Worm (Caenorhabditis elegans): ENCODE measurements around the gene F58H1.2.
A peak's percentile ranks its signal among the peaks of the same experiment; 100 is the strongest.

Gene F58H1.2

ce11 chrV:11919639-11920038, 9.3 kb upstream of the F58H1.2 start:
- TF ChIP-seq med-1 (GFP tag; optimal IDR thresholded peaks at IDR 0.05; ENCODE audit: insufficient read depth) (no peak), klf-2 (GFP tag; conservative IDR thresholded peaks at IDR 0.05) (no peak), cog-1 (tag; optimal IDR thresholded peaks at IDR 0.05) (no peak), ztf-23 (GFP tag; IDR thresholded peaks at IDR 0.05) (no peak), flt-1 (GFP tag; IDR thresholded peaks at IDR 0.05) (no peak), ref-1 (GFP tag; conservative IDR thresholded peaks at IDR 0.05) (no peak), tab-1 (GFP tag; IDR thresholded peaks at IDR 0.05) (no peak), T22C8.4 (GFP tag; IDR thresholded peaks at IDR 0.05) (no peak)

ce11 chrV:11921229-11921628, 7.7 kb upstream of the F58H1.2 start:
- TF ChIP-seq ref-1 (GFP tag; conservative IDR thresholded peaks at IDR 0.05) (no peak), ztf-23 (GFP tag; IDR thresholded peaks at IDR 0.05) (no peak), med-1 (GFP tag; optimal IDR thresholded peaks at IDR 0.05; ENCODE audit: insufficient read depth) (no peak), tab-1 (GFP tag; IDR thresholded peaks at IDR 0.05) (no peak), T22C8.4 (GFP tag; IDR thresholded peaks at IDR 0.05) (no peak), flt-1 (GFP tag; IDR thresholded peaks at IDR 0.05) (no peak), klf-2 (GFP tag; conservative IDR thresholded peaks at IDR 0.05) (no peak), cog-1 (tag; optimal IDR thresholded peaks at IDR 0.05) (no peak), ztf-29 (GFP tag; IDR thresholded peaks at IDR 0.05) (no peak)

- TF ChIP-seq ztf-29 (GFP tag; IDR thresholded peaks at IDR 0.05) (no peak), tab-1 (GFP tag; IDR thresholded peaks at IDR 0.05) (no peak), klf-2 (GFP tag; conservative IDR thresholded peaks at IDR 0.05) (no peak), med-1 (GFP tag; optimal IDR thresholded peaks at IDR 0.05; ENCODE audit: insufficient read depth) (no peak), cog-1 (tag; optimal IDR thresholded peaks at IDR 0.05) (no peak), ref-1 (GFP tag; conservative IDR thresholded peaks at IDR 0.05) (no peak)
Observed at ce11 chrV:11921689-11922517, 7.0 kb upstream of the F58H1.2 start.

DNA sequence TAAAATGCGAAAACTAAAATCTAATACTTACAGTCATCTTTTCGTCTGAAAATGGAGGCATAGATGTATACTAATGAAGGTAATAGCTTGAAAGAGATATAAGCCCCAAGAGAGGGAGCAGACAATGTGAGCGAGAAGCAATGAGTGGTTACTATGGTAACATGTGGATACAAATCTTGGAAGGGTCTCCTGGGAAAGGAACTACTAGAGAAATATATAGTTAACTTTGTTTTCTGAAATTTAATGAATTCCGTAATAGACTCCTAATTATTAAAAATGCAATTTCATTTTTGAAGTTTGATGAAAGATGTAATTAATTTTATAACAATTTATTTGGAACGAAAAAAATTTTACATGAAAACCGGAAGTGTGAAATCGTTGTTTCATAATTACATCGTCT, 1.6 kb upstream of the F58H1.2 start, which contains the start of gene osm-6:
osm-6 (minus strand) TSS at position 101 of the 400 bp plus-strand sequence.
- no peak for TF ChIP-seq ztf-29 (GFP tag; IDR thresholded peaks at IDR 0.05)
- TF ChIP-seq T22C8.4 (GFP tag; IDR thresholded peaks at IDR 0.05): no peak
- no peak for TF ChIP-seq ztf-23 (GFP tag; IDR thresholded peaks at IDR 0.05)
- no peak for TF ChIP-seq flt-1 (GFP tag; IDR thresholded peaks at IDR 0.05)
- no peak for TF ChIP-seq ref-1 (GFP tag; conservative IDR thresholded peaks at IDR 0.05)
- TF ChIP-seq med-1 (GFP tag; optimal IDR thresholded peaks at IDR 0.05; ENCODE audit: insufficient read depth): no peak
- TF ChIP-seq klf-2 (GFP tag; conservative IDR thresholded peaks at IDR 0.05): no peak
- TF ChIP-seq cog-1 (tag; optimal IDR thresholded peaks at IDR 0.05): no peak
- no peak for TF ChIP-seq tab-1 (GFP tag; IDR thresholded peaks at IDR 0.05)

DNA sequence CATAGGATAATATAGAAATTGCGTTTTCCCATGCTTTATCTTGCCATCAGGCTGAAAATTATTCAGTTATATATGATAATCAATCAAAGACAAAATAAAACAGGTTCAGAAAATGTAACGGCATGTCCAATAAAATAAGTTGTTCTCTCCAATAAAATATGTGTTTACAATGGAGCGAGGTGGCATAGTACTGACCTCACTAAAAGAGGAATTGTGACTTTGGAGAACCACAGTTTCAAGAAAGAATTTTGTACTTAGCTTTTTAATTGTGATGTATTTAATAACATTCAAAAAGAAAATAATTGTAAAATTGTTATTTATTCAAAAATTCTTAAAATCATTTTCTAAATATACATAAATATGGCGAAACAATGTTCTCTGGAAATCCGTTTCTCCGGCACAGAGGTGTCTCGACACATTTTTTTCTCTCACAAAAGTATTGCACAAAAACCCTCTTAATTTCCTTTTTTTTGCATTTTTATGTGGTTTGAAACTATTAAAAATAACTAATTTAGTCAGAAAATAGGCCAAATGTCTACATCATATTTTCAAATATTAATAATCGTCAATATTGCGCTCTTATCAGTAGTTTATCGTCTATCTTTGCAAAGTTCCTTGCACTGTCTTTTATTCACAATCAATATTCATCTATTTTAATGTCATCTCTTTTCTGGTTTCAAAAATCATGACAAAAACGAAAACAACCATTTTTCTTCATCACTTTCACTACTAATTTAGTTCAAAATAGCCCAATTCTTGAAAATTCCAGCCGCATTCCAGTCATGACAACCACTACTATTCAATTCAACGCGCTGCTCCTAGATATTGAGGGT, 4.5 kb downstream of the F58H1.2 start, which contains the start of the genes aman-2 and F58H1.3:
aman-2 (minus strand) TSS at position 51 of the 833 bp plus-strand sequence.
F58H1.3 (plus strand) TSS at position 783 of the 833 bp plus-strand sequence.
- TF ChIP-seq ztf-23 (GFP tag; IDR thresholded peaks at IDR 0.05): peak; percentile 78
- TF ChIP-seq tab-1 (GFP tag; IDR thresholded peaks at IDR 0.05): no peak
- TF ChIP-seq cog-1 (tag; optimal IDR thresholded peaks at IDR 0.05): peak; percentile 81

ce11 chrV:11934848-11935247, 6.0 kb downstream of the F58H1.2 start, which contains the start of gene F58H1.8:
F58H1.8 (plus strand) TSS chrV:11935148.
- no peak for TF ChIP-seq ztf-23 (GFP tag; IDR thresholded peaks at IDR 0.05)
- no peak for TF ChIP-seq tab-1 (GFP tag; IDR thresholded peaks at IDR 0.05)
- no peak for TF ChIP-seq ref-1 (GFP tag; conservative IDR thresholded peaks at IDR 0.05)
- no peak for TF ChIP-seq ztf-29 (GFP tag; IDR thresholded peaks at IDR 0.05)
- no peak for TF ChIP-seq klf-2 (GFP tag; conservative IDR thresholded peaks at IDR 0.05)
- TF ChIP-seq cog-1 (tag; optimal IDR thresholded peaks at IDR 0.05): no peak
- TF ChIP-seq T22C8.4 (GFP tag; IDR thresholded peaks at IDR 0.05): no peak

DNA sequence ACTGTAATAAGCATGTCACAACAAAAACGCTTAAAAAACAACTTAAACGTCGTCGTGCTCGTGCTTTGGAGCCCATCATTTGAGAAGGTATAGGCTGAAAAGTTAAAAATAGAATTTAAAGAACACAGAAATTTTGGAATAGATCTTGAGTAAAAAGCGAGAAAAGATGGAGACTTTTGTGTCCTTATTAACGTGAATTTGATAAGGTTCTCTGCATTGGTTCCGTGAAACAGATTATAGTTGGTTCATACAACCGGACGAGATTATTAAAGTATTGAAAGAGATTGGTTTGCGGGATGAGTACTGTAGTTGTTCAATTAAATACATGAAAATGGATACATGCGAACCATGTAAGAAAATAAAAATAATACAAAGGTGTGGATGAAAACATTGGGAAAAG, 8.8 kb downstream of the F58H1.2 start, which contains the start of gene gpla-1:
gpla-1 (minus strand) TSS at position 101 of the 400 bp plus-strand sequence.
- TF ChIP-seq med-1 (GFP tag; optimal IDR thresholded peaks at IDR 0.05; ENCODE audit: insufficient read depth): no peak
- no peak for TF ChIP-seq tab-1 (GFP tag; IDR thresholded peaks at IDR 0.05)
- no peak for TF ChIP-seq ref-1 (GFP tag; conservative IDR thresholded peaks at IDR 0.05)
- TF ChIP-seq klf-2 (GFP tag; conservative IDR thresholded peaks at IDR 0.05): no peak
- no peak for TF ChIP-seq ztf-23 (GFP tag; IDR thresholded peaks at IDR 0.05)
- TF ChIP-seq ztf-29 (GFP tag; IDR thresholded peaks at IDR 0.05): no peak
- no peak for TF ChIP-seq cog-1 (tag; optimal IDR thresholded peaks at IDR 0.05)
- TF ChIP-seq T22C8.4 (GFP tag; IDR thresholded peaks at IDR 0.05): no peak
- no peak for TF ChIP-seq flt-1 (GFP tag; IDR thresholded peaks at IDR 0.05)

ce11 chrV:11940329-11940728, 11.4 kb downstream of the F58H1.2 start:
- TF ChIP-seq ztf-29 (GFP tag; IDR thresholded peaks at IDR 0.05) (no peak), cog-1 (tag; optimal IDR thresholded peaks at IDR 0.05) (no peak), tab-1 (GFP tag; IDR thresholded peaks at IDR 0.05) (no peak), med-1 (GFP tag; optimal IDR thresholded peaks at IDR 0.05; ENCODE audit: insufficient read depth) (no peak), klf-2 (GFP tag; conservative IDR thresholded peaks at IDR 0.05) (no peak), T22C8.4 (GFP tag; IDR thresholded peaks at IDR 0.05) (no peak), ref-1 (GFP tag; conservative IDR thresholded peaks at IDR 0.05) (no peak), ztf-23 (GFP tag; IDR thresholded peaks at IDR 0.05) (no peak), flt-1 (GFP tag; IDR thresholded peaks at IDR 0.05) (no peak)

ce11 chrV:11941664-11942063, 12.8 kb downstream of the F58H1.2 start:
- TF ChIP-seq ztf-29 (GFP tag; IDR thresholded peaks at IDR 0.05) (no peak), flt-1 (GFP tag; IDR thresholded peaks at IDR 0.05) (no peak), med-1 (GFP tag; optimal IDR thresholded peaks at IDR 0.05; ENCODE audit: insufficient read depth) (no peak), ref-1 (GFP tag; conservative IDR thresholded peaks at IDR 0.05) (no peak), klf-2 (GFP tag; conservative IDR thresholded peaks at IDR 0.05) (no peak), ztf-23 (GFP tag; IDR thresholded peaks at IDR 0.05) (no peak), T22C8.4 (GFP tag; IDR thresholded peaks at IDR 0.05) (no peak), tab-1 (GFP tag; IDR thresholded peaks at IDR 0.05) (no peak), cog-1 (tag; optimal IDR thresholded peaks at IDR 0.05) (no peak)
